Worm (Caenorhabditis elegans) whole organism, L4 larva: ENCODE data around the gene msh-5.

Experiments used
- D1046.2 ChIP-seq: fragments of 200-800 bp; sonication (Bioruptor generic); IDR thresholded peaks from 2 replicates; pipeline ENCODE4 v1.3.6; 2022; ENCODE audit warnings: missing genetic modification characterization, missing compliant biosample characterization
- F26F4.8 ChIP-seq: fragments of 200-800 bp; sonication (Bioruptor generic); conservative IDR thresholded peaks from 2 replicates; pipeline ENCODE4 v1.3.6; 2022; ENCODE audit warnings: missing genetic modification characterization, missing compliant biosample characterization
- F37D6.2 ChIP-seq: sonication (generic microtip); optimal IDR thresholded peaks from 2 replicates; lab custom pipeline; 2016; ENCODE audit warnings: mild to moderate bottlenecking, missing genetic modification characterization, missing compliant biosample characterization
- F44E2.7 ChIP-seq: fragments of 200-800 bp; sonication (Bioruptor generic); IDR thresholded peaks from 2 replicates; pipeline ENCODE4 v2.1.2; 2022; ENCODE audit warnings: missing genetic modification characterization, missing compliant biosample characterization
- Y48G9A.11 ChIP-seq: fragments of 200-800 bp; sonication (Bioruptor generic); IDR thresholded peaks from 2 replicates; pipeline ENCODE4 v1.3.6; 2022; ENCODE audit warnings: missing genetic modification reagents, missing genetic modification characterization, missing compliant biosample characterization
- ZK337.2 ChIP-seq: fragments of 200-800 bp; sonication (Bioruptor generic); IDR thresholded peaks from 2 replicates; pipeline ENCODE4 v1.3.6; 2022; ENCODE audit warnings: missing genetic modification reagents, missing genetic modification characterization, missing compliant biosample characterization
- aha-1 ChIP-seq: fragments of 150-350 bp; peaks from one replicate; lab custom pipeline; 2014; ENCODE audit warnings: missing biosample characterization, missing genetic modification characterization
- ama-1 ChIP-seq: fragments of 150-350 bp; optimal IDR thresholded peaks from 2 replicates; lab custom pipeline; 2014; ENCODE audit warnings: inconsistent platforms, mixed read lengths
- arid-1 ChIP-seq: fragments of 200-800 bp; sonication (Bioruptor generic); conservative IDR thresholded peaks from 2 replicates; pipeline ENCODE4 v1.3.6; 2022; ENCODE audit warnings: missing genetic modification reagents, missing genetic modification characterization, missing compliant biosample characterization
- attf-4 ChIP-seq: sonication (generic microtip); optimal IDR thresholded peaks from 3 replicates; lab custom pipeline; 2017; ENCODE audit warnings: missing biosample characterization, missing genetic modification characterization
- ceh-20 ChIP-seq: fragments of 200-800 bp; sonication (Bioruptor generic); IDR thresholded peaks from 2 replicates; pipeline ENCODE4 v1.3.6; 2022; ENCODE audit warnings: missing genetic modification reagents, missing genetic modification characterization, missing compliant biosample characterization
- ceh-28 ChIP-seq: fragments of 150-350 bp; optimal IDR thresholded peaks from 2 replicates; lab custom pipeline; 2014; ENCODE audit warnings: missing biosample characterization, missing genetic modification reagents, missing genetic modification characterization
- ceh-62 ChIP-seq: sonication (generic microtip); optimal IDR thresholded peaks from 2 replicates; lab custom pipeline; 2017; ENCODE audit warnings: missing biosample characterization, missing genetic modification characterization
- ceh-82 ChIP-seq: sonication (generic microtip); optimal IDR thresholded peaks from 2 replicates; lab custom pipeline; 2017; ENCODE audit warnings: missing biosample characterization, missing genetic modification characterization
- cey-2 ChIP-seq: sonication (generic microtip); optimal IDR thresholded peaks from 3 replicates; lab custom pipeline; 2017; ENCODE audit warnings: missing genetic modification characterization, mild to moderate bottlenecking, missing compliant biosample characterization, antibody characterized with exemption, borderline replicate concordance; ENCODE audit not compliant: insufficient read depth
- ctbp-1 ChIP-seq: fragments of 200-800 bp; sonication (Bioruptor generic); IDR thresholded peaks from 2 replicates; pipeline ENCODE4 v1.3.6; 2022; ENCODE audit warnings: missing genetic modification reagents, missing genetic modification characterization, missing compliant biosample characterization
- dmd-8 ChIP-seq: fragments of 200-800 bp; sonication (Bioruptor generic); IDR thresholded peaks from 2 replicates; pipeline ENCODE4 v1.3.6; 2022; ENCODE audit warnings: missing genetic modification characterization, missing compliant biosample characterization
- dmd-9 ChIP-seq: fragments of 200-800 bp; sonication (Bioruptor generic); IDR thresholded peaks from 2 replicates; pipeline ENCODE4 v1.3.6; 2022; ENCODE audit warnings: missing genetic modification reagents, missing genetic modification characterization, missing compliant biosample characterization
- dpl-1 ChIP-seq: fragments of 150-350 bp; optimal IDR thresholded peaks from 2 replicates; lab custom pipeline; 2014; ENCODE audit warnings: missing biosample characterization, missing genetic modification reagents, missing genetic modification characterization
- gei-8 ChIP-seq: fragments of 200-800 bp; sonication (Bioruptor generic); optimal IDR thresholded peaks from 2 replicates; lab custom pipeline; 2018; ENCODE audit warnings: mild to moderate bottlenecking, missing genetic modification characterization, missing compliant biosample characterization
- lin-13 ChIP-seq: fragments of 150-350 bp; optimal IDR thresholded peaks from 2 replicates; lab custom pipeline; 2014; ENCODE audit warnings: missing biosample characterization, missing genetic modification reagents, missing genetic modification characterization
- lin-39 ChIP-seq: fragments of 150-350 bp; optimal IDR thresholded peaks from 2 replicates; lab custom pipeline; 2014; ENCODE audit warnings: missing biosample characterization, missing genetic modification reagents, missing genetic modification characterization
- madf-5 ChIP-seq, 2 experiments: fragments of 200-800 bp; sonication (Bioruptor generic); IDR thresholded peaks; 2 replicates each; pipeline ENCODE4 v1.3.6; 2022; ENCODE audit warnings: missing compliant biosample characterization in 2 of 2, missing genetic modification characterization in 2 of 2
- madf-9 ChIP-seq: fragments of 200-800 bp; sonication (Bioruptor generic); conservative IDR thresholded peaks from 2 replicates; pipeline ENCODE4 v1.3.6; 2022; ENCODE audit warnings: missing genetic modification reagents, missing genetic modification characterization, missing compliant biosample characterization
- nhr-25 ChIP-seq: sonication (generic microtip); optimal IDR thresholded peaks from 2 replicates; lab custom pipeline; 2017; ENCODE audit warnings: missing genetic modification characterization, mild to moderate bottlenecking, missing compliant biosample characterization, antibody characterized with exemption, moderate library complexity, borderline replicate concordance; ENCODE audit not compliant: insufficient read depth
- nhr-28 ChIP-seq: fragments of 150-350 bp; optimal IDR thresholded peaks from 2 replicates; lab custom pipeline; 2014; ENCODE audit warnings: missing biosample characterization, missing genetic modification characterization
- nhr-42 ChIP-seq: fragments of 200-800 bp; sonication (Bioruptor generic); IDR thresholded peaks from 2 replicates; pipeline ENCODE4 v1.3.6; 2022; ENCODE audit warnings: missing genetic modification characterization, missing compliant biosample characterization
- pha-4 ChIP-seq, 2 experiments: fragments of 150-350 bp in 1 of 2; fragments of 200-800 bp in 1 of 2; sonication (Bioruptor generic) in 1 of 2; IDR thresholded peaks in 1 of 2; optimal IDR thresholded peaks in 1 of 2; 2 replicates each; pipeline versions ENCODE4 v1.3.6 to Lab custom; 2014 to 2022; ENCODE audit warnings: missing genetic modification characterization in 2 of 2, missing genetic modification reagents in 2 of 2, missing biosample characterization in 1 of 2, missing compliant biosample characterization in 1 of 2
- php-3 ChIP-seq: fragments of 200-800 bp; sonication (Bioruptor generic); IDR thresholded peaks from 2 replicates; pipeline ENCODE4 v1.3.6; 2022; ENCODE audit warnings: missing genetic modification reagents, missing genetic modification characterization, missing compliant biosample characterization
- spr-1 ChIP-seq: sonication (generic microtip); optimal IDR thresholded peaks from 2 replicates; lab custom pipeline; 2016; ENCODE audit warnings: mild to moderate bottlenecking, missing genetic modification characterization, missing compliant biosample characterization
- tra-1 ChIP-seq: fragments of 200-800 bp; sonication (Bioruptor generic); IDR thresholded peaks from 2 replicates; pipeline ENCODE4 v1.3.6; 2022; ENCODE audit warnings: missing genetic modification reagents, missing genetic modification characterization, missing compliant biosample characterization
- unc-62 ChIP-seq, 3 experiments: fragments of 150-350 bp in 1 of 3; sonication (generic microtip); optimal IDR thresholded peaks in 2 of 3; peaks in 1 of 3; 1 replicate in 1 of 3; 2 replicates in 2 of 3; lab custom pipeline; 2014 to 2017; ENCODE audit warnings: missing biosample characterization in 3 of 3, missing genetic modification characterization in 3 of 3, missing genetic modification reagents in 3 of 3, missing genotype in 1 of 3
- zag-1 ChIP-seq: fragments of 150-350 bp; optimal IDR thresholded peaks from 2 replicates; lab custom pipeline; 2014; ENCODE audit warnings: missing biosample characterization, missing genetic modification characterization
- zip-11 ChIP-seq: fragments of 200-800 bp; sonication (Bioruptor generic); IDR thresholded peaks from 2 replicates; pipeline ENCODE4 v1.3.6; 2022; ENCODE audit warnings: missing genetic modification characterization, missing compliant biosample characterization
- zip-2 ChIP-seq: fragments of 150-350 bp; optimal IDR thresholded peaks from 2 replicates; lab custom pipeline; 2014; ENCODE audit warnings: missing biosample characterization, missing genetic modification characterization
- ztf-7 ChIP-seq: fragments of 150-350 bp; optimal IDR thresholded peaks from 2 replicates; lab custom pipeline; 2014; ENCODE audit warnings: missing biosample characterization, missing genetic modification characterization

Gene msh-5

DNA sequence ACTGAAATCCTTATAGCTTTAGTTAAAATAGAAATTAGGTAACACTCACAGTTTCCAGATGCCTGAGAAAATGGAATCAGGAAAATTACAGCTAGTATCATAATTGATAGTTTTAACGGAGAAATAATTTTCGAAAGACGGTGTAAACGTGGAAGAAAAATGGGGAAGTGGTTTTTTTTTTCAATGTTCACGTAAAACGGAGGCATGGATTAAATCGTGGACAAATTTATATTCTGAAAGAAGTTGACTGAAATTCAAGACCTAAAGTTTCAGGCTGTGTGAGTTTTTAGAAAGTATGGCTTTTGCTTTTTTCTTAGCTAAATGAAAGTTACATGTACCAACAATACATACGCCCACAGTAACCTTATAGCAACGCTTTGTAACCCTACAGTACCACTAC is 12.8 kb upstream of the msh-5 start, which contains the start of gene spe-43:
spe-43 (minus strand) TSS at position 101 of the 400 bp plus-strand sequence.
- TF ChIP-seq php-3 (no peak), ceh-62 (tag; lab: Kevin White, UChicago) (no peak), ZK337.2 (no peak), zip-2 (tag; lab: Kevin White, UChicago) (no peak), ama-1 (lab: Kevin White, UChicago) (no peak), ctbp-1 (no peak), tra-1 (GFP tag; lab: Robert Waterston, UW) (no peak), zip-11 (GFP tag; lab: Robert Waterston, UW) (no peak), lin-39 (tag; lab: Kevin White, UChicago) (no peak), ceh-28 (tag; lab: Kevin White, UChicago) (no peak), nhr-25 (tag; lab: Kevin White, UChicago) (no peak), F26F4.8 (GFP tag; lab: Robert Waterston, UW) (no peak), gei-8 (GFP tag; lab: Kevin White, UChicago) (no peak), dmd-9 (GFP tag; lab: Robert Waterston, UW) (no peak), dmd-8 (GFP tag; lab: Robert Waterston, UW) (no peak)
- TF ChIP-seq, all 104 proteins: peak for 0

DNA sequence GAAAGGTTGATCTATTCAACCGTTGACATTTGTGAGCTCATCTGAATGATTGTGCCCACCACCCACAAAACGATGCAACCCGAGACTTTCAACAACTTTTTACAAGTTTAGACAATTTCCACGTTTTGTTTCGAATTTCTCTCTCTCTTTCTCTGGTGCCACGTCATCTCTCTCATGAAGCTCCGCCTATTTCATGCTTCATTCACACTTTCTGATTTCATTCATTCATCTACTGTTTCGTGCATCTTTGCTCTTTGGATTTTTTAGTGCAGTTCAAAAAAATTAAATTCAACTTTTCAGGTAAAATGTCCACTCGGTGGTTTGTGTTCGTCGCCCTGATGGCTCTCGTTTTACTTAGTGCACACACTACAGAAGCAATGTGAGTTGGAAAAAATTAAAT is 5.8 kb upstream of the msh-5 start, which contains the start of gene nlp-79:
nlp-79 (plus strand) TSS at position 301 of the 400 bp plus-strand sequence.
- TF ChIP-seq unc-62 (GFP tag; optimal IDR thresholded peaks at IDR 0.05 in 1 of 2; lab: Kevin White, UChicago) = peak in 1 of 2 experiments; percentile 63
- TF ChIP-seq unc-62 (tag; optimal IDR thresholded peaks at IDR 0.05; lab: Kevin White, UChicago) = no peak
- TF ChIP-seq attf-4 (tag; lab: Kevin White, UChicago) = no peak
- no peak for TF ChIP-seq zip-2 (tag; lab: Kevin White, UChicago)

DNA sequence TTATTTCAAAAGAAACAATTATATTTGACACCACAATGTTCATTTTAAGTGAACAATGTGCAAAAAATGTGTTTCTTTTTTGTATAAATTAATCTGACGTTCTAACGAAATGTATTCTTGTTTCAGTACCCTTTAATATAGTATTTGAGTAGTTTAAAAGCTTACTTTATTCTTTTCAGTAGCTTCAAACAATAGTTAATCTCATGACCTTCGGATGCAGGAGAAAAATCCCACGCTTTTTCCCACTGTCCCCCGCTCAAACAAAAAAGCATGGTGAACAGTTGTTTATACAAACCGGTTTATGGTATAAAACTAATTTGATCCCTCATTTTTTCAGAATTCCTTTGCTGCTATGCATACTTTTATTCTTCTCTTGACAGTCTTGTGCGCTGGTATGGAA is 10.1 kb downstream of the msh-5 start, which contains the start of gene scl-14:
scl-14 (plus strand) TSS at position 301 of the 400 bp plus-strand sequence.
- no peak for TF ChIP-seq ceh-82 (tag; lab: Kevin White, UChicago)
- TF ChIP-seq madf-9 (GFP tag; lab: Robert Waterston, UW) = no peak
- no peak for TF ChIP-seq zag-1 (tag; lab: Kevin White, UChicago)
- no peak for TF ChIP-seq lin-13

DNA sequence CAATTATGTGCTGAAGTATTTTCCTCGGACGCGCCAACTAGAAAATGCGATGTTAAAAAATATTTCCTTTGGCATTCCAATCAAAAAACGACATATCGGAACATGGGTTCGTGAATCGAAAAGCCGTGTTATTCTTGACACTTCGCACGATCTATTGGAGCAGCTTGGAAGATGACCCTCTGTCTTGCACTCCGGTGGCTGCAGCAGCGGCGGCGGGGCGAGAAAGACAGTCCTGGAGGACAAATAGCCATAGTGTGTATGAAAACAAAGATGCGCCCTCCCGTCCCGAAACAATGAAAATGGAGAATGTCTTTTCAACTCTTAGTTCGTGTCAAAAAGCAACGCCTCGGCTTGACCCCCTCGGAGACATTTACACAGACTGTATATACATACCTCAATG is 12.5 kb downstream of the msh-5 start:
- TF ChIP-seq arid-1 = no peak
- no peak for TF ChIP-seq spr-1
- peak in 1 of 2 experiments; percentile 10 for TF ChIP-seq unc-62 (GFP tag; optimal IDR thresholded peaks at IDR 0.05 in 1 of 2; lab: Kevin White, UChicago)
- no peak for TF ChIP-seq unc-62 (tag; optimal IDR thresholded peaks at IDR 0.05; lab: Kevin White, UChicago)
- peak; percentile 60 for TF ChIP-seq aha-1

DNA sequence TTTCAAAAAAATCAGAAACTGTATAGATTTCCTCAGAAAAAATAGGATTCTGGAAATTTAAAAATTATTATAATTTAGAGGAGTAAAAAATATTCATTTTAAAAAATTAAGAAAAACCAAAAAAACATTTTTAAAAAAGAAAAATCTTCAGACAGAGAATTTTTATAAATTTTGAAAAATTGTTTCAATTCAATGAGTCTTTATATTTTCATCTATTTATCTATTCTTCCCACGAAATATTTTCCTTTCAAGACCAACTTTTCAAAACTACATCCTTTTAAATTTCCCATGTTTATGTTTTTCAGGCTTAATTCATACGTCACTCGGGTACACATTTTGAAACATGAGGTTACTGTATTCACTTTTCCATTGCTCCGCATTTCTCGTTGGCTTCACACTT is 15.2 kb downstream of the msh-5 start, which contains the start of gene nas-14:
nas-14 (plus strand) TSS at position 301 of the 400 bp plus-strand sequence.
- TF ChIP-seq madf-5 (GFP tag; IDR thresholded peaks at IDR 0.05; lab: Robert Waterston, UW) = no peak
- TF ChIP-seq nhr-28 (tag; lab: Kevin White, UChicago) = no peak
- no peak for TF ChIP-seq ztf-7 (tag; lab: Kevin White, UChicago)

DNA sequence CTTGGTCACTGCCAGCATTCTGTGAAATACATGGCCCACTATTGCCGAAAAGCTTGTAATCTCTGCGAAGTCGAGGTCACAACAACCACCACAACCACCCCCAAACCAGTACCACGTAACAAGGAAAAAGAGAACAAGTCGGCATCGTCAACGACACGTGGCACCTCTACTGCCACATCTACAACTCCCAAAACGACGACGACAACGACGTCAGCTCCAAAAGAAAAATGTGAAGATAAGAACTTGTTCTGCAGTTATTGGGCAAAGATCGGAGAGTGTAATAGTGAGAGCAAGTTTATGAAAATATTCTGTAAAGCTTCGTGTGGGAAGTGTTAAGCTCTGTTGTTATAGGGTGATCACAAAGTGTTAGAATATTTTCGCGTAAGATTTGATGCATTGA is 18.3 kb downstream of the msh-5 start:
- no peak for TF ChIP-seq Y48G9A.11 (GFP tag; lab: Robert Waterston, UW)
- TF ChIP-seq unc-62 (GFP tag; optimal IDR thresholded peaks at IDR 0.05 in 1 of 2; lab: Kevin White, UChicago) = peak in 1 of 2 experiments; percentile 97
- TF ChIP-seq unc-62 (tag; optimal IDR thresholded peaks at IDR 0.05; lab: Kevin White, UChicago) = no peak
- TF ChIP-seq, all 104 proteins: peak for 1

DNA sequence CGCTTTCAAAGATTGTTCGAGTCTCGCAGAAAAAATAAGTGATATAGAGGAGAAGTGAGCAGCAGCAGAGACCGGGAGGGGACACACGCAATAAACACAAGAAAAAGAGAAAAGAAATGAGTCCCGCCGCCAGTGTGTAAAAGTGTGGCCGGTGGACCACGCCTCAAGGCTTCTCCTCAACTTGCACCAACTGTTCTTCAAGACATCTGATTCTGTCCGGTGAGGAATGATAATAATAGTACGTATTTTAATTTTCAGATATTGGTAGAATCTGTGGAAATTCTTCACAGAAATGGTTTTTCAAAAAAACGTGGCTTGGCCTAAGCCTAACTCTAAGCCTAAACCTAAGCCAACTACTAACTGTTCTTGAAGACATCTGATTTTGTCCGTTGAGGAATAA is 24.3 kb downstream of the msh-5 start, which contains the start of gene lev-1:
lev-1 (minus strand) TSS at position 101 of the 400 bp plus-strand sequence.
- no peak for TF ChIP-seq nhr-42 (GFP tag; lab: Robert Waterston, UW)
- peak; percentile 4 for TF ChIP-seq aha-1
- no peak for TF ChIP-seq ceh-20
- TF ChIP-seq unc-62 (GFP tag; optimal IDR thresholded peaks at IDR 0.05 in 1 of 2; lab: Kevin White, UChicago) = peak in 1 of 2 experiments; percentile 76
- no peak for TF ChIP-seq unc-62 (tag; optimal IDR thresholded peaks at IDR 0.05; lab: Kevin White, UChicago)
- TF ChIP-seq D1046.2 (GFP tag; lab: Robert Waterston, UW) = no peak
- no peak for TF ChIP-seq F44E2.7 (GFP tag; lab: Robert Waterston, UW)
- TF ChIP-seq pha-4 (GFP tag; IDR thresholded peaks at IDR 0.05; lab: Robert Waterston, UW) = no peak
- TF ChIP-seq pha-4 (tag; optimal IDR thresholded peaks at IDR 0.05; lab: Kevin White, UChicago) = no peak
- no peak for TF ChIP-seq cey-2
- TF ChIP-seq dpl-1 (GFP tag; lab: Kevin White, UChicago) = no peak
- TF ChIP-seq F37D6.2 (tag; lab: Kevin White, UChicago) = no peak
